Worm (Caenorhabditis elegans) whole organism, early embryonic: Measurements from ENCODE around the gene ilc-17.1.

ENCODE experiments used
- F13C5.2 ChIP-seq: sonication (generic microtip); optimal IDR thresholded peaks from 2 replicates; lab custom pipeline; 2017; ENCODE audit warnings: mild to moderate bottlenecking, missing genetic modification characterization, inconsistent platforms, missing compliant biosample characterization
- ama-1 ChIP-seq: fragments of 150-350 bp; optimal IDR thresholded peaks from 2 replicates; lab custom pipeline; 2014
- ceh-36 ChIP-seq: sonication (generic microtip); optimal IDR thresholded peaks from 2 replicates; lab custom pipeline; 2016; ENCODE audit warnings: missing genetic modification characterization, inconsistent platforms, missing compliant biosample characterization
- flt-1 ChIP-seq: fragments of 200-800 bp; sonication (Bioruptor generic); IDR thresholded peaks from 2 replicates; pipeline ENCODE4 v1.3.6; 2022; ENCODE audit warnings: missing genetic modification characterization, missing compliant biosample characterization
- sea-1 ChIP-seq: fragments of 200-800 bp; sonication (Bioruptor generic); conservative IDR thresholded peaks from 2 replicates; pipeline ENCODE4 v1.3.6; 2022; ENCODE audit warnings: missing genetic modification characterization, missing compliant biosample characterization

DNA sequence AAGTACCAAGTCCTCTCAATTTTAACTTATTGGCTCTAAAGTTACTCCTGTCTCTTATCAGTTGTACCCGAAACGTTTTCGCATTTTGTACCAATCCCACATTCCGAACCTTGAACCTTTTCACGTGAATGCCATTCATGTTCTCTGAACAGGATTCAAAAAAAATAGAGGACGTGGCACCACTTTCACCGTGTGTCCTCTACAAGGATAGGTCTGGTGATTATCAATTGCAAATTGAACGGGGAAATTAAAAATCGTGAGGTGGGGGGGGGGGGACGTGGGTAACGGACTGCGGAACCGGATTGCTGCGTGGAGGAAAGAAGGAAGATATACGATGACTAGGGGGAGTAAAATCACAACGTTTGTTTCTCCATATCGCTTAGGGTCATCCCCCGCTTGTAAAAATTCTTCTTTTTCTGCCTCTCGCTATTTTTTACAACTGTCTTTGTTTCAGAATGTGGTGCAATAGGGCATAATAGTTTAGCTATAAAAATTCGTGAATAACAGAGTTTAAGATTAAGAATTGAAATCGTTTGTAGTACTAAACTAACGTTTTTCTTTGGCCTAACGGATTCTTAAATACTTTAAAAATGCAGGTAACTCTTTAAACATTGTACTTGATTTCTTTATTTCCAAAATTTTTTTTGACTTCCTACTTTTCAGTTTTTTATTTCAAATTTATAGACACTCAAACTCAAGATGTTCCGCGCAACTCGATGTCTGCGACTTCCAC, 12.3 kb upstream of the ilc-17.1 start, which contains the start of gene alh-13:
- no peak for TF ChIP-seq flt-1 (GFP tag; lab: Robert Waterston, UW)
- no peak for TF ChIP-seq F13C5.2
- TF ChIP-seq ceh-36 (tag; lab: Kevin White, UChicago), result no peak
- TF ChIP-seq ama-1 (lab: Kevin White, UChicago), result no peak
- TF ChIP-seq sea-1, result no peak
